Worm (Caenorhabditis elegans) whole organism, young adult: ENCODE data around the gene seld-1.
A peak's percentile ranks its signal among the peaks of the same experiment; 100 is the strongest.

Experiments
- B0019.2 ChIP-seq: fragments of 200-800 bp; sonication (Bioruptor generic); conservative IDR thresholded peaks from 2 replicates; pipeline ENCODE4 v1.3.6; 2022; ENCODE audit warnings: missing genetic modification reagents, missing genetic modification characterization, missing compliant biosample characterization
- D2030.7 ChIP-seq: fragments of 200-800 bp; sonication (Bioruptor generic); IDR thresholded peaks from 2 replicates; pipeline ENCODE4 v1.3.6; 2022; ENCODE audit warnings: missing genetic modification reagents, missing genetic modification characterization, missing compliant biosample characterization
- F10E7.11 ChIP-seq: sonication (generic microtip); optimal IDR thresholded peaks from 2 replicates; lab custom pipeline; 2017; ENCODE audit warnings: mild to moderate bottlenecking, missing genetic modification characterization, moderate library complexity, missing compliant biosample characterization
- F23B12.7 ChIP-seq: sonication (generic microtip); optimal IDR thresholded peaks from 2 replicates; lab custom pipeline; 2017; ENCODE audit warnings: missing genetic modification characterization, mild to moderate bottlenecking, missing compliant biosample characterization, antibody characterized with exemption, moderate library complexity; ENCODE audit not compliant: insufficient read depth
- F33H1.4 ChIP-seq: fragments of 200-800 bp; sonication (Bioruptor generic); IDR thresholded peaks from 2 replicates; pipeline ENCODE4 v1.3.6; 2022; ENCODE audit warnings: missing genetic modification reagents, missing genetic modification characterization, missing compliant biosample characterization
- F49E8.2 ChIP-seq: sonication (generic microtip); optimal IDR thresholded peaks from 3 replicates; lab custom pipeline; 2017; ENCODE audit warnings: missing genetic modification characterization, mild to moderate bottlenecking, missing compliant biosample characterization, antibody characterized with exemption, moderate library complexity; ENCODE audit not compliant: insufficient read depth
- F52B5.7 ChIP-seq: sonication (generic microtip); optimal IDR thresholded peaks from 2 replicates; lab custom pipeline; 2016; ENCODE audit warnings: mild to moderate bottlenecking, missing genetic modification characterization, missing compliant biosample characterization
- F57A8.1 ChIP-seq: fragments of 200-800 bp; sonication (Bioruptor generic); optimal IDR thresholded peaks from 2 replicates; lab custom pipeline; 2018; ENCODE audit warnings: mild to moderate bottlenecking, missing genetic modification characterization, moderate library complexity, missing compliant biosample characterization
- Y53F4B.3 ChIP-seq: fragments of 200-800 bp; sonication (Bioruptor generic); IDR thresholded peaks from 2 replicates; pipeline ENCODE4 v1.3.6; 2022; ENCODE audit warnings: missing genetic modification reagents, missing genetic modification characterization, missing compliant biosample characterization
- atf-7 ChIP-seq: sonication (generic microtip); optimal IDR thresholded peaks from 2 replicates; lab custom pipeline; 2017; ENCODE audit warnings: mild to moderate bottlenecking, missing genetic modification characterization, missing compliant biosample characterization
- attf-3 ChIP-seq: fragments of 200-800 bp; sonication (Bioruptor generic); conservative IDR thresholded peaks from 2 replicates; pipeline ENCODE4 v1.3.6; 2022; ENCODE audit warnings: missing genetic modification reagents, missing genetic modification characterization, missing compliant biosample characterization
- attf-6 ChIP-seq: fragments of 200-800 bp; sonication (Bioruptor generic); IDR thresholded peaks from 2 replicates; pipeline ENCODE4 v1.3.6; 2022; ENCODE audit warnings: missing genetic modification reagents, missing genetic modification characterization, missing compliant biosample characterization
- bed-1 ChIP-seq: fragments of 200-800 bp; sonication (Bioruptor generic); IDR thresholded peaks from 2 replicates; pipeline ENCODE4 v1.3.6; 2022; ENCODE audit warnings: missing genetic modification reagents, missing genetic modification characterization, missing compliant biosample characterization
- bed-2 ChIP-seq: fragments of 200-800 bp; sonication (Bioruptor generic); IDR thresholded peaks from 2 replicates; pipeline ENCODE4 v1.3.6; 2022; ENCODE audit warnings: missing genetic modification reagents, missing genetic modification characterization, missing compliant biosample characterization
- ceh-100 ChIP-seq: fragments of 200-800 bp; sonication (Bioruptor generic); IDR thresholded peaks from 2 replicates; pipeline ENCODE4 v1.3.6; 2022; ENCODE audit warnings: missing genetic modification reagents, missing genetic modification characterization, missing compliant biosample characterization
- ceh-58 ChIP-seq: fragments of 200-800 bp; sonication (Bioruptor generic); IDR thresholded peaks from 2 replicates; pipeline ENCODE4 v1.3.6; 2022; ENCODE audit warnings: missing genetic modification characterization, missing compliant biosample characterization
- ceh-91 ChIP-seq: fragments of 200-800 bp; sonication (Bioruptor generic); IDR thresholded peaks from 2 replicates; pipeline ENCODE4 v1.3.6; 2022; ENCODE audit warnings: missing genetic modification reagents, missing genetic modification characterization, missing compliant biosample characterization
- dpff-1 ChIP-seq: sonication (generic microtip); optimal IDR thresholded peaks from 2 replicates; lab custom pipeline; 2017; ENCODE audit warnings: mild to moderate bottlenecking, missing genetic modification characterization, missing compliant biosample characterization
- egl-44 ChIP-seq: fragments of 200-800 bp; sonication (Bioruptor generic); IDR thresholded peaks from 2 replicates; pipeline ENCODE4 v1.3.6; 2022; ENCODE audit warnings: missing genetic modification reagents, missing genetic modification characterization, missing compliant biosample characterization
- ekl-4 ChIP-seq: fragments of 200-800 bp; sonication (Bioruptor generic); IDR thresholded peaks from 2 replicates; pipeline ENCODE4 v1.3.6; 2022; ENCODE audit warnings: missing genetic modification reagents, missing genetic modification characterization, missing compliant biosample characterization
- fkh-3 ChIP-seq: sonication (generic microtip); optimal IDR thresholded peaks from 2 replicates; lab custom pipeline; 2016; ENCODE audit warnings: mild to moderate bottlenecking, missing genetic modification characterization, missing compliant biosample characterization
- gei-17 ChIP-seq: fragments of 200-800 bp; sonication (Bioruptor generic); optimal IDR thresholded peaks from 2 replicates; lab custom pipeline; 2018; ENCODE audit warnings: mild to moderate bottlenecking, missing genetic modification characterization, missing compliant biosample characterization
- hlh-26 ChIP-seq: fragments of 200-800 bp; sonication (Bioruptor generic); conservative IDR thresholded peaks from 2 replicates; pipeline ENCODE4 v1.3.6; 2022; ENCODE audit warnings: missing genetic modification reagents, missing genetic modification characterization, missing compliant biosample characterization
- hmg-1.2 ChIP-seq: fragments of 200-800 bp; sonication (Bioruptor generic); IDR thresholded peaks from 2 replicates; pipeline ENCODE4 v1.3.6; 2022; ENCODE audit warnings: missing genetic modification reagents, missing genetic modification characterization, missing compliant biosample characterization
- hrde-1 ChIP-seq: sonication (generic microtip); optimal IDR thresholded peaks from 2 replicates; lab custom pipeline; 2016; ENCODE audit warnings: missing genetic modification characterization, mild to moderate bottlenecking, missing compliant biosample characterization, moderate library complexity, missing genotype, missing genetic modification reagents, borderline replicate concordance
- hsf-1 ChIP-seq: fragments of 200-800 bp; sonication (Bioruptor generic); IDR thresholded peaks from 2 replicates; pipeline ENCODE4 v1.3.6; 2022; ENCODE audit warnings: missing genetic modification reagents, missing genetic modification characterization, missing compliant biosample characterization
- lin-40 ChIP-seq: sonication (generic microtip); optimal IDR thresholded peaks from 2 replicates; lab custom pipeline; 2016; ENCODE audit warnings: missing genetic modification characterization, mild to moderate bottlenecking, missing compliant biosample characterization, missing genotype, missing genetic modification reagents
- lin-54 ChIP-seq: fragments of 200-800 bp; sonication (Bioruptor generic); optimal IDR thresholded peaks from 2 replicates; lab custom pipeline; 2018; ENCODE audit warnings: mild to moderate bottlenecking, missing genetic modification characterization, missing compliant biosample characterization
- lsy-27 ChIP-seq: sonication (generic microtip); optimal IDR thresholded peaks from 2 replicates; lab custom pipeline; 2017; ENCODE audit warnings: missing genetic modification characterization, mild to moderate bottlenecking, missing compliant biosample characterization, antibody characterized with exemption, missing genotype, borderline replicate concordance; ENCODE audit not compliant: insufficient read depth
- madf-6 ChIP-seq: fragments of 200-800 bp; sonication (Bioruptor generic); IDR thresholded peaks from 2 replicates; pipeline ENCODE4 v1.3.6; 2022; ENCODE audit warnings: missing genetic modification reagents, missing genetic modification characterization, missing compliant biosample characterization
- mcd-1 ChIP-seq: fragments of 200-800 bp; sonication (Bioruptor generic); IDR thresholded peaks from 2 replicates; pipeline ENCODE4 v1.3.6; 2022; ENCODE audit warnings: missing genetic modification reagents, missing genetic modification characterization, missing compliant biosample characterization
- mel-28 ChIP-seq: sonication (generic microtip); optimal IDR thresholded peaks from 2 replicates; lab custom pipeline; 2016; ENCODE audit warnings: borderline replicate concordance, mild to moderate bottlenecking, missing genetic modification characterization, missing compliant biosample characterization
- nfya-2 ChIP-seq: fragments of 200-800 bp; sonication (Bioruptor generic); IDR thresholded peaks from 2 replicates; pipeline ENCODE4 v1.3.6; 2022; ENCODE audit warnings: missing genetic modification reagents, missing genetic modification characterization, missing compliant biosample characterization
- nfyb-1 ChIP-seq: fragments of 200-800 bp; sonication (Bioruptor generic); IDR thresholded peaks from 2 replicates; pipeline ENCODE4 v1.3.6; 2022; ENCODE audit warnings: missing genetic modification reagents, missing genetic modification characterization, missing compliant biosample characterization
- nhr-27 ChIP-seq: fragments of 200-800 bp; sonication (Bioruptor generic); optimal IDR thresholded peaks from 2 replicates; lab custom pipeline; 2018; ENCODE audit warnings: mild to moderate bottlenecking, missing genetic modification characterization, moderate library complexity, missing compliant biosample characterization
- nhr-80 ChIP-seq: sonication (generic microtip); optimal IDR thresholded peaks from 2 replicates; lab custom pipeline; 2016; ENCODE audit warnings: missing genetic modification characterization, missing compliant biosample characterization
- nhr-90 ChIP-seq: sonication (generic microtip); optimal IDR thresholded peaks from 2 replicates; lab custom pipeline; 2016; ENCODE audit warnings: missing genotype, mild to moderate bottlenecking, missing genetic modification characterization, missing compliant biosample characterization
- pha-4 ChIP-seq: fragments of 150-350 bp; sonication (generic microtip); optimal IDR thresholded peaks from 2 replicates; lab custom pipeline; 2014; ENCODE audit warnings: missing biosample characterization, missing genetic modification reagents, missing genetic modification characterization
- rec-8 ChIP-seq, 2 experiments: sonication (generic microtip); optimal IDR thresholded peaks; 2 replicates each; lab custom pipeline; 2016; ENCODE audit warnings: mild to moderate bottlenecking in 2 of 2, missing genetic modification characterization in 2 of 2, missing genetic modification reagents in 2 of 2, missing genotype in 2 of 2, missing biosample characterization in 1 of 2, missing compliant biosample characterization in 1 of 2, moderate library complexity in 1 of 2
- tbp1 ChIP-seq: fragments of 200-800 bp; sonication (Bioruptor generic); optimal IDR thresholded peaks from 2 replicates; lab custom pipeline; 2018; ENCODE audit warnings: mild to moderate bottlenecking, missing genetic modification characterization, missing compliant biosample characterization
- zim-3 ChIP-seq: sonication (generic microtip); optimal IDR thresholded peaks from 2 replicates; lab custom pipeline; 2017; ENCODE audit warnings: mild to moderate bottlenecking, missing genetic modification characterization, moderate library complexity, missing compliant biosample characterization
- ztf-18 ChIP-seq: sonication (generic microtip); optimal IDR thresholded peaks from 2 replicates; lab custom pipeline; 2016; ENCODE audit warnings: missing genotype, mild to moderate bottlenecking, missing genetic modification characterization, missing compliant biosample characterization
- ztf-22 ChIP-seq: fragments of 200-800 bp; sonication (Bioruptor generic); optimal IDR thresholded peaks from 2 replicates; lab custom pipeline; 2018; ENCODE audit warnings: mild to moderate bottlenecking, missing genetic modification characterization, moderate library complexity, missing compliant biosample characterization
- ztf-25 ChIP-seq: fragments of 200-800 bp; sonication (Bioruptor generic); IDR thresholded peaks from 2 replicates; pipeline ENCODE4 v1.3.6; 2022; ENCODE audit warnings: missing genetic modification reagents, missing genetic modification characterization, missing compliant biosample characterization
- ztf-26 ChIP-seq: sonication (generic microtip); optimal IDR thresholded peaks from 2 replicates; lab custom pipeline; 2017; ENCODE audit warnings: missing genetic modification characterization, missing compliant biosample characterization
- ztf-3 ChIP-seq: fragments of 200-800 bp; sonication (Bioruptor generic); optimal IDR thresholded peaks from 2 replicates; lab custom pipeline; 2018; ENCODE audit warnings: mild to moderate bottlenecking, missing genetic modification characterization, missing compliant biosample characterization
- ztf-6 ChIP-seq: fragments of 200-800 bp; sonication (Bioruptor generic); IDR thresholded peaks from 2 replicates; pipeline ENCODE4 v1.3.6; 2022; ENCODE audit warnings: missing genetic modification reagents, missing genetic modification characterization, missing compliant biosample characterization

The seld-1 gene

ce11 chrIV:13510049-13510448 is 4.8 kb downstream of the seld-1 start (continued):
- TF ChIP-seq F23B12.7 (tag; lab: Kevin White, UChicago) (no peak), ceh-100 (GFP tag; lab: Robert Waterston, UW) (no peak), tbp1 (peak; percentile 32), nhr-27 (tag; lab: Kevin White, UChicago) (no peak), ztf-26 (tag; lab: Kevin White, UChicago) (no peak), nfya-2 (0 out of 2 replicates have a peak, but pooled peaks have one; percentile 30), gei-17 (GFP tag; lab: Kevin White, UChicago) (no peak)

ce11 chrIV:13512112-13512569 is 6.9 kb downstream of the seld-1 start, which contains the start of gene puf-3:
Gene puf-3 (minus strand): TSS chrIV:13512162.
- peak; percentile 99 for TF ChIP-seq madf-6 (GFP tag; lab: Robert Waterston, UW)
- TF ChIP-seq lin-40 (tag; lab: Kevin White, UChicago): no peak
- peak; percentile 98 for TF ChIP-seq F33H1.4
- TF ChIP-seq Y53F4B.3: no peak
- TF ChIP-seq nhr-80 (tag; lab: Kevin White, UChicago): no peak
- TF ChIP-seq fkh-3 (tag; lab: Kevin White, UChicago): no peak
- no peak for TF ChIP-seq atf-7 (tag; lab: Kevin White, UChicago)
- no peak for TF ChIP-seq nhr-90 (tag; lab: Kevin White, UChicago)
- TF ChIP-seq F49E8.2 (tag; lab: Kevin White, UChicago): peak; percentile 77
- no peak for TF ChIP-seq egl-44
- no peak for TF ChIP-seq ztf-22 (GFP tag; lab: Kevin White, UChicago)
- TF ChIP-seq hrde-1 (tag; lab: Kevin White, UChicago): peak; percentile 24
- TF ChIP-seq bed-1 (GFP tag; lab: Robert Waterston, UW): no peak
- TF ChIP-seq lsy-27 (tag; lab: Kevin White, UChicago): no peak
- TF ChIP-seq F10E7.11 (tag; lab: Kevin White, UChicago): no peak
- no peak for TF ChIP-seq F52B5.7 (tag; lab: Kevin White, UChicago)
- peak; percentile 81 for TF ChIP-seq B0019.2 (GFP tag; lab: Robert Waterston, UW)
- no peak for TF ChIP-seq attf-3
- TF ChIP-seq ekl-4 (GFP tag; lab: Robert Waterston, UW): peak; percentile 86
- peak; percentile 83 for TF ChIP-seq lin-54 (GFP tag; lab: Kevin White, UChicago)
- no peak for TF ChIP-seq rec-8 (tag; optimal IDR thresholded peaks at IDR 0.05; lab: Kevin White, UChicago)
- TF ChIP-seq F23B12.7 (tag; lab: Kevin White, UChicago): no peak
- peak; percentile 85 for TF ChIP-seq hsf-1 (GFP tag; lab: Robert Waterston, UW)
- no peak for TF ChIP-seq nfyb-1 (GFP tag; lab: Robert Waterston, UW)
- no peak for TF ChIP-seq ztf-6 (GFP tag; lab: Robert Waterston, UW)
- TF ChIP-seq pha-4 (tag; lab: Kevin White, UChicago): no peak
- peak; percentile 94 for TF ChIP-seq D2030.7 (GFP tag; lab: Robert Waterston, UW)
- TF ChIP-seq ceh-100 (GFP tag; lab: Robert Waterston, UW): peak; percentile 30; the same call in 1 of the 2 replicates
- TF ChIP-seq ztf-3 (GFP tag; lab: Kevin White, UChicago): no peak
- TF ChIP-seq bed-2 (GFP tag; lab: Robert Waterston, UW): no peak
- no peak for TF ChIP-seq ztf-25 (GFP tag; lab: Robert Waterston, UW)
- TF ChIP-seq hlh-26 (GFP tag; lab: Robert Waterston, UW): no peak
- no peak for TF ChIP-seq ceh-58
- TF ChIP-seq F57A8.1 (GFP tag; lab: Kevin White, UChicago): no peak
- no peak for TF ChIP-seq zim-3 (tag; lab: Kevin White, UChicago)
- TF ChIP-seq ceh-91 (GFP tag; lab: Robert Waterston, UW): peak; percentile 97
- no peak for TF ChIP-seq mel-28
- peak; percentile 95 for TF ChIP-seq attf-6 (GFP tag; lab: Robert Waterston, UW)
- TF ChIP-seq ztf-18 (tag; lab: Kevin White, UChicago): no peak
- peak; percentile 63 for TF ChIP-seq mcd-1 (GFP tag; lab: Robert Waterston, UW)
- TF ChIP-seq hmg-1.2 (GFP tag; lab: Robert Waterston, UW): no peak
- no peak for TF ChIP-seq dpff-1 (tag; lab: Kevin White, UChicago)
